Worm (Caenorhabditis elegans) whole organism, L4 larva: ENCODE data around the gene T20G5.9.

Source experiments
- F37D6.2 ChIP-seq: sonication (generic microtip); optimal IDR thresholded peaks from 2 replicates; lab custom pipeline; 2016; ENCODE audit warnings: mild to moderate bottlenecking, missing genetic modification characterization, missing compliant biosample characterization
- Y75B8A.6 ChIP-seq: fragments of 200-800 bp; sonication (Bioruptor generic); IDR thresholded peaks from 2 replicates; pipeline ENCODE4 v1.3.6; 2022; ENCODE audit warnings: missing genetic modification reagents, missing genetic modification characterization, missing compliant biosample characterization
- ZK337.2 ChIP-seq: fragments of 200-800 bp; sonication (Bioruptor generic); IDR thresholded peaks from 2 replicates; pipeline ENCODE4 v1.3.6; 2022; ENCODE audit warnings: missing genetic modification reagents, missing genetic modification characterization, missing compliant biosample characterization
- aha-1 ChIP-seq: fragments of 150-350 bp; peaks from one replicate; lab custom pipeline; 2014; ENCODE audit warnings: missing biosample characterization, missing genetic modification characterization
- cey-2 ChIP-seq: sonication (generic microtip); optimal IDR thresholded peaks from 3 replicates; lab custom pipeline; 2017; ENCODE audit warnings: missing genetic modification characterization, mild to moderate bottlenecking, missing compliant biosample characterization, antibody characterized with exemption, borderline replicate concordance; ENCODE audit not compliant: insufficient read depth
- ctbp-1 ChIP-seq: fragments of 200-800 bp; sonication (Bioruptor generic); IDR thresholded peaks from 2 replicates; pipeline ENCODE4 v1.3.6; 2022; ENCODE audit warnings: missing genetic modification reagents, missing genetic modification characterization, missing compliant biosample characterization
- daf-16 ChIP-seq, 3 experiments: sonication (generic microtip); optimal IDR thresholded peaks; 2 replicates each; lab custom pipeline; 2016 to 2017; ENCODE audit warnings: missing genetic modification characterization in 3 of 3, missing genetic modification reagents in 3 of 3, mild to moderate bottlenecking in 2 of 3, missing compliant biosample characterization in 2 of 3, missing biosample characterization in 1 of 3, moderate library complexity in 1 of 3
- egl-43 ChIP-seq: fragments of 200-800 bp; sonication (Bioruptor generic); IDR thresholded peaks from 2 replicates; pipeline ENCODE4 v1.3.6; 2022; ENCODE audit warnings: missing genetic modification reagents, missing genetic modification characterization, missing compliant biosample characterization
- fkh-10 ChIP-seq: fragments of 150-350 bp; optimal IDR thresholded peaks from 2 replicates; lab custom pipeline; 2014; ENCODE audit warnings: missing biosample characterization, missing genetic modification reagents, missing genetic modification characterization
- gei-8 ChIP-seq: fragments of 200-800 bp; sonication (Bioruptor generic); optimal IDR thresholded peaks from 2 replicates; lab custom pipeline; 2018; ENCODE audit warnings: mild to moderate bottlenecking, missing genetic modification characterization, missing compliant biosample characterization
- hmg-1.1 ChIP-seq: fragments of 200-800 bp; sonication (Bioruptor generic); IDR thresholded peaks from 2 replicates; pipeline ENCODE4 v1.3.6; 2022; ENCODE audit warnings: missing genetic modification reagents, missing genetic modification characterization, missing compliant biosample characterization
- jun-1 ChIP-seq: fragments of 150-350 bp; optimal IDR thresholded peaks from 2 replicates; lab custom pipeline; 2014; ENCODE audit warnings: missing biosample characterization, missing genetic modification reagents, missing genetic modification characterization
- lin-39 ChIP-seq: fragments of 150-350 bp; optimal IDR thresholded peaks from 2 replicates; lab custom pipeline; 2014; ENCODE audit warnings: missing biosample characterization, missing genetic modification reagents, missing genetic modification characterization
- lsy-2 ChIP-seq, 2 experiments: fragments of 150-350 bp in 1 of 2; sonication (generic microtip) in 1 of 2; optimal IDR thresholded peaks; 2 replicates each; lab custom pipeline; 2014 to 2017; ENCODE audit warnings: missing biosample characterization in 2 of 2, missing genetic modification characterization in 2 of 2
- madf-5 ChIP-seq, 2 experiments: fragments of 200-800 bp; sonication (Bioruptor generic); IDR thresholded peaks; 2 replicates each; pipeline ENCODE4 v1.3.6; 2022; ENCODE audit warnings: missing compliant biosample characterization in 2 of 2, missing genetic modification characterization in 2 of 2
- mes-2 ChIP-seq: sonication (generic microtip); optimal IDR thresholded peaks from 2 replicates; lab custom pipeline; 2016; ENCODE audit warnings: missing genotype, mild to moderate bottlenecking, missing genetic modification characterization, missing compliant biosample characterization; ENCODE audit not compliant: poor library complexity, severe bottlenecking
- mxl-2 ChIP-seq: fragments of 200-800 bp; sonication (Bioruptor generic); conservative IDR thresholded peaks from 2 replicates; pipeline ENCODE4 v1.3.6; 2022; ENCODE audit warnings: missing genetic modification reagents, missing genetic modification characterization, missing compliant biosample characterization
- mxl-3 ChIP-seq: fragments of 200-800 bp; sonication (Bioruptor generic); optimal IDR thresholded peaks from 2 replicates; lab custom pipeline; 2018; ENCODE audit warnings: mild to moderate bottlenecking, missing genetic modification characterization, missing compliant biosample characterization
- nhr-102 ChIP-seq: sonication (generic microtip); optimal IDR thresholded peaks from 2 replicates; lab custom pipeline; 2016; ENCODE audit warnings: mild to moderate bottlenecking, missing genetic modification characterization, moderate library complexity, missing compliant biosample characterization
- nhr-11 ChIP-seq: fragments of 150-350 bp; optimal IDR thresholded peaks from 2 replicates; lab custom pipeline; 2014; ENCODE audit warnings: missing biosample characterization, missing genetic modification characterization
- nhr-237 ChIP-seq: sonication (generic microtip); optimal IDR thresholded peaks from 2 replicates; lab custom pipeline; 2017; ENCODE audit warnings: missing biosample characterization, missing genetic modification characterization
- nhr-28 ChIP-seq: fragments of 150-350 bp; optimal IDR thresholded peaks from 2 replicates; lab custom pipeline; 2014; ENCODE audit warnings: missing biosample characterization, missing genetic modification characterization
- nhr-48 ChIP-seq: sonication (generic microtip); optimal IDR thresholded peaks from 2 replicates; lab custom pipeline; 2016; ENCODE audit warnings: mild to moderate bottlenecking, missing genetic modification characterization, missing compliant biosample characterization
- pha-4 ChIP-seq, 2 experiments: fragments of 150-350 bp in 1 of 2; fragments of 200-800 bp in 1 of 2; sonication (Bioruptor generic) in 1 of 2; IDR thresholded peaks in 1 of 2; optimal IDR thresholded peaks in 1 of 2; 2 replicates each; pipeline versions ENCODE4 v1.3.6 to Lab custom; 2014 to 2022; ENCODE audit warnings: missing genetic modification characterization in 2 of 2, missing genetic modification reagents in 2 of 2, missing biosample characterization in 1 of 2, missing compliant biosample characterization in 1 of 2
- skn-1 ChIP-seq: fragments of 150-350 bp; optimal IDR thresholded peaks from 2 replicates; lab custom pipeline; 2014; ENCODE audit warnings: missing biosample characterization, missing genetic modification characterization
- unc-130 ChIP-seq: sonication (generic microtip); optimal IDR thresholded peaks from 2 replicates; lab custom pipeline; 2016; ENCODE audit warnings: missing genetic modification reagents, missing genetic modification characterization, missing compliant biosample characterization
- unc-62 ChIP-seq, 3 experiments: fragments of 150-350 bp in 1 of 3; sonication (generic microtip); optimal IDR thresholded peaks in 2 of 3; peaks in 1 of 3; 1 replicate in 1 of 3; 2 replicates in 2 of 3; lab custom pipeline; 2014 to 2017; ENCODE audit warnings: missing biosample characterization in 3 of 3, missing genetic modification characterization in 3 of 3, missing genetic modification reagents in 3 of 3, missing genotype in 1 of 3
- vab-7 ChIP-seq: fragments of 200-800 bp; sonication (Bioruptor generic); IDR thresholded peaks from 2 replicates; pipeline ENCODE4 v1.3.6; 2022; ENCODE audit warnings: missing genetic modification reagents, missing genetic modification characterization, missing compliant biosample characterization
- zag-1 ChIP-seq: fragments of 150-350 bp; optimal IDR thresholded peaks from 2 replicates; lab custom pipeline; 2014; ENCODE audit warnings: missing biosample characterization, missing genetic modification characterization
- zip-11 ChIP-seq: fragments of 200-800 bp; sonication (Bioruptor generic); IDR thresholded peaks from 2 replicates; pipeline ENCODE4 v1.3.6; 2022; ENCODE audit warnings: missing genetic modification characterization, missing compliant biosample characterization
- ztf-11 ChIP-seq: fragments of 150-350 bp; optimal IDR thresholded peaks from 2 replicates; lab custom pipeline; 2014; ENCODE audit warnings: missing biosample characterization, missing genetic modification characterization

Gene T20G5.9

DNA sequence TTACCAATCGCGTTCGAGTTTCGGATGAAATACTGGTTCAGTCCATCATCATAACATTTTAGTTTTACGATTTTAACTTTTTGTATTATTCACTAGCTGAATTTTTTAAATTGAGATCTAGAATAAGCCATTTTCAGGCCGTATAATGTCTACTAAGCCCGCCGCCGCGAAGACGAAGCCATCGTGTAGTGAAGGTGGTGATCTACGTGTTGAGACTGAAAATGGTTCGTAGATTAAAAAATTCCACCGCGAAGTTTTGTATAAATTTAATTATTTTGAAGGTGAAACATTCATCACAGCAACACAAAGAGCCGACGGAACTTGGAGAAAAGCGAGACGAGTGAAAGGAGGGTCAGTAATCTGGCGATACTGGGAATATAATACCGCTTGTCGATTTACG, at the start of gene T20G5.9 (continued):
- TF ChIP-seq mes-2 (tag; lab: Kevin White, UChicago) (peak; percentile 18), gei-8 (GFP tag; lab: Kevin White, UChicago) (no peak)

DNA sequence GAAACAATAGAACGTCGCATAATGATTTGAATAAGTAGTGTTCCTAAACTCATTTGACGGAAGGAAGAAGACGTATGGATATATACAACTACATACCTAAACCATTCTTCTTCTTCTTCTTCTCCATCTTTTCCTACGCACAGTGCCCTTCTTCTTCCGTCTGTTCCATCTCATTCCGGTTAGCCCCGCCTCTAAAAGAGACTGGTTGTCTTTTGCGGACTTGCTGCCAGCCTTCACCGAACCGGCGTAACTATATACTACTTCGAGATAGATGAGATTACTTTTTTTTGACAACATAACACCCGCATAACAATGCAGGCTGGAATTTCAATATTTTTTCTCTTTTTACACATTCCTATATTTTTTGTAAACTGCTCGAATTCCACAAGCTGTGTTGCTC, 49.3 kb upstream of the T20G5.9 start, which contains the start of the genes K08E5.5 and mua-3:
K08E5.5 (minus strand) TSS at position 101 of the 400 bp plus-strand sequence.
mua-3 (plus strand) TSS at position 313 of the 400 bp plus-strand sequence.
- no peak for TF ChIP-seq mxl-2 (GFP tag; lab: Robert Waterston, UW)
- peak in 1 of 2 experiments; percentile 38 for TF ChIP-seq unc-62 (GFP tag; optimal IDR thresholded peaks at IDR 0.05 in 1 of 2; lab: Kevin White, UChicago)
- no peak for TF ChIP-seq unc-62 (tag; optimal IDR thresholded peaks at IDR 0.05; lab: Kevin White, UChicago)
- no peak for TF ChIP-seq egl-43 (GFP tag; lab: Robert Waterston, UW)

DNA sequence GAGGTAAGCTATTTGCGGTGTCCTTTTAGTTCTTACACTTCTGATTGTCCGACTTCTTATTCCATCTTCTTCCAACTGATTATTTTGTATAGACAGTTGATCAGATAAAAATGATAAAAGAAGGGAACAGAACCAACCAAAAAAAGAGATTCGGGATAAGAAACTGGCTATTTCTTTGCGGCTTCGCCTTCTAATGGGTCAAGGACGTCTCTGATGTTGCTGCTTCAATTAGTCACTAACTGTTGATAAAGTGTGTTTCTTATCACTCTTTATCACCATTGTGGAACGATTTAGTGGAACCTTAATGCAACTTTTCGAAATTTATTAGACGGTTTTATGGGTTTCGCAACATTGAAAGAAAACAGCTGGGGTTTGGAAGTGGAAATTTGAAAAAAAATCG, 39.4 kb upstream of the T20G5.9 start:
- TF ChIP-seq mxl-3 (peak; percentile 58), nhr-28 (tag; lab: Kevin White, UChicago) (peak; percentile 38), ZK337.2 (GFP tag; lab: Robert Waterston, UW) (0 out of 2 replicates have a peak, but pooled peaks have one; percentile 34), lin-39 (tag; lab: Kevin White, UChicago) (no peak), zip-11 (GFP tag; lab: Robert Waterston, UW) (no peak), ctbp-1 (no peak)

DNA sequence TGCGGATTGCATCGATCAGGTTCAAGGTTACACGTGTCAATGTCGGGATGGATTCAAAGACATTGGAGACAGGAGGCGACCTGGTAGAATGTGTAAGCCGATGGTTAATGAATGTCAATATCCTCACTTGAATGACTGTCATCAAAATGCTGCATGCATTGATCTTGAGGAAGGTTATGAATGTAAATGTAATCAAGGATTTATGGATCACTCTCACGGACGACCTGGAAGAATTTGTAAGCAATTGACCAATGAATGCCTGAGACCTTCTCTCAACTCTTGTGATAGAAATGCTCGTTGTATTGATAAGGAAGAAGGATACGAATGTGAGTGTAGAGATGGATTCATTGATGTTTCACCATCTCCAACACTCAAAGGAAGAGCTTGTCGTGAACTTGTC, 31.6 kb upstream of the T20G5.9 start:
- TF ChIP-seq vab-7, result no peak
- TF ChIP-seq unc-62 (GFP tag; optimal IDR thresholded peaks at IDR 0.05 in 1 of 2; lab: Kevin White, UChicago), result peak in 1 of 2 experiments; percentile 99
- no peak for TF ChIP-seq unc-62 (tag; optimal IDR thresholded peaks at IDR 0.05; lab: Kevin White, UChicago)
- TF ChIP-seq, all 104 proteins: peak for 1

DNA sequence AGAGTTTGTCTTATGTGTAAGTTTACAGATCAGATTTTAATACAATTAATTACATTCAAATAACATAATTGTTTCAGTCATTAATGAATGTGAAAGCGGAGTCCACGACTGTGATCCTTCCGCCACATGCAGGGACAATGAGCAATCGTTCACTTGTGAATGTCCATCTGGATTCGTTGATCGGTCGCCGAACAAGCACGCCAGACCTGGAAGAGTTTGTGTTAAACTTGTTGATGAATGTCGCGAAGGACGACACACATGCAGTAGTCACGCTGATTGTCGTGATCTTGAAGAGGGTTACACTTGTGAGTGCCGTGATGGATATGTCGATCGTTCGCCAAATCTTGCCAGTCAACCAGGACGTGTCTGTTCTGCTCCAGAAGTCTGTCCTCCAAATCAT, 31.1 kb upstream of the T20G5.9 start:
- TF ChIP-seq unc-62 (GFP tag; optimal IDR thresholded peaks at IDR 0.05 in 1 of 2; lab: Kevin White, UChicago), result peak in 1 of 2 experiments; percentile 19
- TF ChIP-seq unc-62 (tag; optimal IDR thresholded peaks at IDR 0.05; lab: Kevin White, UChicago), result no peak
- peak; percentile 95 for TF ChIP-seq aha-1
- no peak for TF ChIP-seq nhr-237 (tag; lab: Kevin White, UChicago)

- TF ChIP-seq unc-62 (GFP tag; optimal IDR thresholded peaks at IDR 0.05 in 1 of 2; lab: Kevin White, UChicago) (peak in 1 of 2 experiments; percentile 97), unc-62 (tag; optimal IDR thresholded peaks at IDR 0.05; lab: Kevin White, UChicago) (no peak), unc-130 (GFP tag; lab: Kevin White, UChicago) (no peak)
Observed at ce11 chrIII:10179444-10179843, 30.2 kb upstream of the T20G5.9 start.

DNA sequence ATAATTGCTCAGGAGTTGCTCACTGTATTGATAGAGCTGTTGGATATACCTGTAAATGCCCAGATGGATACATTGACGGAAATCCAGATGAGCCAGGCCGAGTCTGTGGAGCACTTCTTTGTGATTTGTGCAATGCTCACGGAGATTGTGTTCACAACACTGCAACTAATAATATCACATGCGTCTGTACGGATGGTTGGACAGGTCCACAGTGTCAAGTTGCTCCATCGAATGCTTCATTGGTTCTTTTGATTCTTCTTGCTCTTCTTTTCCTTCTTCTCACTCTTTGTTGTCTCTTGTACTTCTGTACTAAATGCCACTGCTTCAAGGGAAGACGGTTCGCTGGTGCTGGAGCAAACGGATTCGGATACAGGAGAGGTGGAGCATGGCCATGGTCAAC, 27.8 kb upstream of the T20G5.9 start:
- no peak for TF ChIP-seq zag-1
- TF ChIP-seq nhr-48 (tag; lab: Kevin White, UChicago), result no peak
- TF ChIP-seq pha-4 (GFP tag; IDR thresholded peaks at IDR 0.05; lab: Robert Waterston, UW), result no peak
- TF ChIP-seq pha-4 (tag; optimal IDR thresholded peaks at IDR 0.05; lab: Kevin White, UChicago), result no peak
- peak in 1 of 2 experiments; percentile 90 for TF ChIP-seq unc-62 (GFP tag; optimal IDR thresholded peaks at IDR 0.05 in 1 of 2; lab: Kevin White, UChicago)
- TF ChIP-seq unc-62 (tag; optimal IDR thresholded peaks at IDR 0.05; lab: Kevin White, UChicago), result no peak

DNA sequence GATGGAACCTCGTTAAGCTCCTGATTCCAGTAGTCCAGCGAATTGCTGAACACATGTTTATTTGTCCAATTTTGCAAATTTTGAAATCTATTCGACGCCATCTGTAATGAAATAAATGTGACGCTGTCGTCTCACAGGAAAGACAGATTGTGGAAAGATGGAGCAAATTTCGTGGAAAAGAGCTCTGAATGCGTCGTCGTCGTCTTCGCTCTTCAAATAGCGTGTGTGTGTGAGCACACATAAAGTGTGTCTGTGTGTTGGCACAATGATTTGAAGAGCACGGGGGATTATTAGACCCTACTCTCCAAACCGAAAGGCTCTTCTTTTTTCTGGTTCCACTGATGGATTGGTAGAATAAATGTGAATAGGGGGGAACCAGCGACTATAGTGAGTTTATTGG, 23.5 kb upstream of the T20G5.9 start, which contains the start of gene unc-47:
unc-47 (minus strand) TSS at position 101 of the 400 bp plus-strand sequence.
- TF ChIP-seq unc-62 (GFP tag; optimal IDR thresholded peaks at IDR 0.05 in 1 of 2; lab: Kevin White, UChicago) (peak in 1 of 2 experiments; percentile 49), unc-62 (tag; optimal IDR thresholded peaks at IDR 0.05; lab: Kevin White, UChicago) (no peak), nhr-11 (tag; lab: Kevin White, UChicago) (no peak)

- peak; percentile 66 for TF ChIP-seq hmg-1.1 (GFP tag; lab: Robert Waterston, UW)
- TF ChIP-seq ztf-11 (tag; lab: Kevin White, UChicago), result no peak
- no peak for TF ChIP-seq cey-2 (tag; lab: Kevin White, UChicago)
- TF ChIP-seq madf-5 (GFP tag; IDR thresholded peaks at IDR 0.05; lab: Robert Waterston, UW), result no peak
- no peak for TF ChIP-seq nhr-102 (tag; lab: Kevin White, UChicago)
- no peak for TF ChIP-seq jun-1 (tag; lab: Kevin White, UChicago)
- peak; percentile 75 for TF ChIP-seq fkh-10 (GFP tag; lab: Kevin White, UChicago)
- TF ChIP-seq unc-62 (GFP tag; optimal IDR thresholded peaks at IDR 0.05 in 1 of 2; lab: Kevin White, UChicago), result no peak
- no peak for TF ChIP-seq unc-62 (tag; optimal IDR thresholded peaks at IDR 0.05; lab: Kevin White, UChicago)
- TF ChIP-seq Y75B8A.6 (GFP tag; lab: Robert Waterston, UW), result no peak
- no peak for TF ChIP-seq F37D6.2
- TF ChIP-seq skn-1 (tag; lab: Kevin White, UChicago), result no peak
- no peak for TF ChIP-seq daf-16 (GFP tag; optimal IDR thresholded peaks at IDR 0.05; lab: Kevin White, UChicago)
- no peak for TF ChIP-seq daf-16 (tag; optimal IDR thresholded peaks at IDR 0.05; lab: Kevin White, UChicago)
- TF ChIP-seq lsy-2 (tag; optimal IDR thresholded peaks at IDR 0.05; lab: Kevin White, UChicago), result peak in 1 of 2 experiments; percentile 8
Observed at ce11 chrIII:10187840-10188239, 21.8 kb upstream of the T20G5.9 start.
